In genomic region chrIV:5665353-5665918, ce11 we compare ENCODE assay signal across 7 worm cellular contexts.
TF ChIP-seq lines count a peak whose summit lies in the region.

No protein-coding gene starts in this region.

TF ChIP-seq in whole organism, L1 larva, 84 proteins besides CTCF, POLR2A, EP300 and RAD21 (continues in another document):
- peak; percentile 17 to 62 for TF ChIP-seq lsy-2 (tag; optimal IDR thresholded peaks at IDR 0.05; lab: Kevin White, UChicago)
- TF ChIP-seq tlp-1 (tag; optimal IDR thresholded peaks at IDR 0.05; lab: Kevin White, UChicago), result no peak
- peak; percentile 5 for TF ChIP-seq nhr-47 (tag; optimal IDR thresholded peaks at IDR 0.05; lab: Kevin White, UChicago)
- TF ChIP-seq irx-1 (tag; optimal IDR thresholded peaks at IDR 0.05; lab: Kevin White, UChicago), result no peak
- TF ChIP-seq elt-3 (tag; optimal IDR thresholded peaks at IDR 0.05; lab: Kevin White, UChicago), result peak in 2 of 6 experiments; percentile 29 to 66
- peak; percentile 63 for TF ChIP-seq snu-23 (GFP tag; optimal IDR thresholded peaks at IDR 0.05; lab: Kevin White, UChicago)
- TF ChIP-seq nhr-12 (tag; optimal IDR thresholded peaks at IDR 0.05; lab: Kevin White, UChicago), result no peak
- TF ChIP-seq rnt-1 (tag; optimal IDR thresholded peaks at IDR 0.05; lab: Kevin White, UChicago), result peak; percentile 33
- no peak for TF ChIP-seq efl-3 (GFP tag; optimal IDR thresholded peaks at IDR 0.05; lab: Kevin White, UChicago)
- peak; percentile 8 for TF ChIP-seq lir-3 (tag; optimal IDR thresholded peaks at IDR 0.05; lab: Kevin White, UChicago; ENCODE audit: poor library complexity)
- TF ChIP-seq dpl-1 (GFP tag; optimal IDR thresholded peaks at IDR 0.05; lab: Kevin White, UChicago), result peak; percentile 1 to 46 (median 27)
- peak; percentile 53 for TF ChIP-seq blmp-1 (tag; optimal IDR thresholded peaks at IDR 0.05; lab: Kevin White, UChicago)
- peak; percentile 42 for TF ChIP-seq zip-4 (GFP tag; optimal IDR thresholded peaks at IDR 0.05; lab: Kevin White, UChicago)

TF ChIP-seq in whole organism, L2 larva, 48 proteins besides CTCF, POLR2A, EP300 and RAD21 (continues in another document):
- TF ChIP-seq F13H6.1 (tag; optimal IDR thresholded peaks at IDR 0.05; lab: Kevin White, UChicago), result peak; percentile 30
- TF ChIP-seq ZK546.5 (tag; optimal IDR thresholded peaks at IDR 0.05; lab: Kevin White, UChicago), result no peak
- TF ChIP-seq egl-27 (tag; optimal IDR thresholded peaks at IDR 0.05; lab: Kevin White, UChicago), result no peak
- peak; percentile 32 for TF ChIP-seq crh-2 (tag; optimal IDR thresholded peaks at IDR 0.05; lab: Kevin White, UChicago)
- no peak for TF ChIP-seq ztf-11 (tag; optimal IDR thresholded peaks at IDR 0.05; lab: Kevin White, UChicago)
- peak; percentile 87 for TF ChIP-seq nhr-129 (tag; optimal IDR thresholded peaks at IDR 0.05; lab: Kevin White, UChicago)
- peak; percentile 96 for TF ChIP-seq skn-1 (tag; optimal IDR thresholded peaks at IDR 0.05; lab: Kevin White, UChicago)
- peak; percentile 25 for TF ChIP-seq ama-1 (optimal IDR thresholded peaks at IDR 0.05; lab: Kevin White, UChicago)
- no peak for TF ChIP-seq elt-1 (tag; optimal IDR thresholded peaks at IDR 0.05; lab: Kevin White, UChicago)
- TF ChIP-seq nhr-11 (tag; optimal IDR thresholded peaks at IDR 0.05; lab: Kevin White, UChicago), result no peak
- TF ChIP-seq nhr-77 (tag; optimal IDR thresholded peaks at IDR 0.05; lab: Kevin White, UChicago), result no peak
- no peak for TF ChIP-seq elt-3 (tag; optimal IDR thresholded peaks at IDR 0.05; lab: Kevin White, UChicago)
- TF ChIP-seq lsy-2 (tag; optimal IDR thresholded peaks at IDR 0.05; lab: Kevin White, UChicago), result peak in 1 of 2 experiments; percentile 53
- TF ChIP-seq snpc-4 (tag; optimal IDR thresholded peaks at IDR 0.05; lab: Kevin White, UChicago), result no peak

TF ChIP-seq in whole organism, L3 larva, 47 proteins besides CTCF, POLR2A, EP300 and RAD21 (continues in another document):
- peak; percentile 24 for TF ChIP-seq nhr-23 (tag; optimal IDR thresholded peaks at IDR 0.05; lab: Kevin White, UChicago)
- no peak for TF ChIP-seq nhr-11 (tag; optimal IDR thresholded peaks at IDR 0.05; lab: Kevin White, UChicago)
- TF ChIP-seq ztf-11 (tag; optimal IDR thresholded peaks at IDR 0.05; lab: Kevin White, UChicago), result no peak
- peak; percentile 34 for TF ChIP-seq hmg-11 (tag; optimal IDR thresholded peaks at IDR 0.05; lab: Kevin White, UChicago)
- peak; percentile 31 for TF ChIP-seq jun-1 (tag; optimal IDR thresholded peaks at IDR 0.05; lab: Kevin White, UChicago)
- peak; percentile 69 for TF ChIP-seq nfya-1 (tag; optimal IDR thresholded peaks at IDR 0.05; lab: Kevin White, UChicago; ENCODE audit: insufficient read depth)
- peak; percentile 54 for TF ChIP-seq egl-5 (tag; optimal IDR thresholded peaks at IDR 0.05; lab: Kevin White, UChicago)
- peak; percentile 42 for TF ChIP-seq lin-15B (tag; optimal IDR thresholded peaks at IDR 0.05; lab: Kevin White, UChicago)
- TF ChIP-seq nhr-237 (tag; optimal IDR thresholded peaks at IDR 0.05; lab: Kevin White, UChicago), result no peak
- no peak for TF ChIP-seq nhr-12 (tag; optimal IDR thresholded peaks at IDR 0.05; lab: Kevin White, UChicago)
- TF ChIP-seq mdl-1 (tag; optimal IDR thresholded peaks at IDR 0.05; lab: Kevin White, UChicago), result no peak
- no peak for TF ChIP-seq elt-1 (tag; optimal IDR thresholded peaks at IDR 0.05; lab: Kevin White, UChicago)
- peak; percentile 45 for TF ChIP-seq nhr-43 (tag; optimal IDR thresholded peaks at IDR 0.05; lab: Kevin White, UChicago; ENCODE audit: poor library complexity, severe bottlenecking)

TF ChIP-seq in whole organism, L4 larva, 104 proteins besides CTCF, POLR2A, EP300 and RAD21 (continues in another document):
- TF ChIP-seq nhr-48 (tag; optimal IDR thresholded peaks at IDR 0.05; lab: Kevin White, UChicago) (peak; percentile 9), aha-1 (tag; lab: Kevin White, UChicago) (peak; percentile 97), dmd-6 (GFP tag; IDR thresholded peaks at IDR 0.05; lab: Robert Waterston, UW) (peak; percentile 60), arid-1 (GFP tag; conservative IDR thresholded peaks at IDR 0.05; lab: Robert Waterston, UW) (0 out of 2 replicates have a peak, but pooled peaks have one; percentile 19), ceh-20 (GFP tag; IDR thresholded peaks at IDR 0.05; lab: Robert Waterston, UW) (0 out of 2 replicates have a peak, but pooled peaks have one; percentile 12), egl-43 (GFP tag; IDR thresholded peaks at IDR 0.05; lab: Robert Waterston, UW) (no peak), mdt-29 (GFP tag; IDR thresholded peaks at IDR 0.05; lab: Robert Waterston, UW) (0 out of 2 replicates have a peak, but pooled peaks have one; percentile 25), rbr-2 (tag; optimal IDR thresholded peaks at IDR 0.05; lab: Kevin White, UChicago) (no peak), nhr-42 (GFP tag; IDR thresholded peaks at IDR 0.05; lab: Robert Waterston, UW) (no peak), ZK337.2 (GFP tag; IDR thresholded peaks at IDR 0.05; lab: Robert Waterston, UW) (no peak), jun-1 (tag; optimal IDR thresholded peaks at IDR 0.05; lab: Kevin White, UChicago) (no peak), lin-15B (tag; optimal IDR thresholded peaks at IDR 0.05; lab: Kevin White, UChicago) (no peak), Y5F2A.4 (GFP tag; optimal IDR thresholded peaks at IDR 0.05; lab: Kevin White, UChicago) (no peak), F37D6.2 (tag; optimal IDR thresholded peaks at IDR 0.05; lab: Kevin White, UChicago) (no peak)

TF ChIP-seq in whole organism, late embryonic, 69 proteins besides CTCF, POLR2A, EP300 and RAD21 (continues in another document):
- no peak for TF ChIP-seq ets-4 (tag; optimal IDR thresholded peaks at IDR 0.05; lab: Kevin White, UChicago)
- peak; percentile 19 for TF ChIP-seq ceh-31 (tag; optimal IDR thresholded peaks at IDR 0.05; lab: Kevin White, UChicago)
- TF ChIP-seq pax-1 (tag; optimal IDR thresholded peaks at IDR 0.05; lab: Kevin White, UChicago), result no peak
- TF ChIP-seq ceh-48 (tag; optimal IDR thresholded peaks at IDR 0.05; lab: Kevin White, UChicago), result no peak
- no peak for TF ChIP-seq unc-3 (GFP tag; conservative IDR thresholded peaks at IDR 0.05; lab: Robert Waterston, UW)
- TF ChIP-seq unc-3 (tag; optimal IDR thresholded peaks at IDR 0.05; lab: Kevin White, UChicago), result no peak
- TF ChIP-seq pat-9 (tag; optimal IDR thresholded peaks at IDR 0.05; lab: Kevin White, UChicago), result no peak
- no peak for TF ChIP-seq Y22D7AL.16 (tag; optimal IDR thresholded peaks at IDR 0.05; lab: Kevin White, UChicago)
- no peak for TF ChIP-seq npax-4 (tag; optimal IDR thresholded peaks at IDR 0.05; lab: Kevin White, UChicago)
- peak; percentile 30 for TF ChIP-seq hlh-30 (tag; optimal IDR thresholded peaks at IDR 0.05; lab: Kevin White, UChicago; ENCODE audit: insufficient read depth)
- TF ChIP-seq dve-1 (tag; optimal IDR thresholded peaks at IDR 0.05; lab: Kevin White, UChicago), result no peak
- TF ChIP-seq gmeb-2 (tag; optimal IDR thresholded peaks at IDR 0.05; lab: Kevin White, UChicago), result no peak
- TF ChIP-seq ceh-30 (tag; optimal IDR thresholded peaks at IDR 0.05; lab: Kevin White, UChicago), result no peak
- peak; percentile 4 for TF ChIP-seq nfya-1 (tag; optimal IDR thresholded peaks at IDR 0.05; lab: Kevin White, UChicago)
- TF ChIP-seq ceh-34 (tag; optimal IDR thresholded peaks at IDR 0.05; lab: Kevin White, UChicago), result no peak

TF ChIP-seq in whole organism, mixed stage, embryonic, 35 proteins besides CTCF, POLR2A, EP300 and RAD21 (continues in another document):
- no peak for TF ChIP-seq ztf-11 (tag; optimal IDR thresholded peaks at IDR 0.05; lab: Kevin White, UChicago)
- peak; percentile 30 for TF ChIP-seq ces-1 (GFP tag; optimal IDR thresholded peaks at IDR 0.05; lab: Kevin White, UChicago)
- TF ChIP-seq ham-2 (GFP tag; optimal IDR thresholded peaks at IDR 0.05; lab: Kevin White, UChicago), result no peak
- TF ChIP-seq lin-32 (GFP tag; optimal IDR thresholded peaks at IDR 0.05; lab: Kevin White, UChicago), result no peak
- no peak for TF ChIP-seq zip-8 (tag; optimal IDR thresholded peaks at IDR 0.05; lab: Kevin White, UChicago)
- no peak for TF ChIP-seq snpc-4 (tag; optimal IDR thresholded peaks at IDR 0.05; lab: Kevin White, UChicago)
- TF ChIP-seq tbx-8 (GFP tag; optimal IDR thresholded peaks at IDR 0.05; lab: Kevin White, UChicago), result no peak
- no peak for TF ChIP-seq elt-1 (tag; optimal IDR thresholded peaks at IDR 0.05; lab: Kevin White, UChicago; ENCODE audit: borderline replicate concordance, insufficient read depth)
- peak; percentile 11 for TF ChIP-seq lsy-2 (tag; optimal IDR thresholded peaks at IDR 0.05; lab: Kevin White, UChicago)
- no peak for TF ChIP-seq ceh-43 (GFP tag; optimal IDR thresholded peaks at IDR 0.05; lab: Kevin White, UChicago)
- no peak for TF ChIP-seq ceh-39 (tag; optimal IDR thresholded peaks at IDR 0.05; lab: Kevin White, UChicago)
- no peak for TF ChIP-seq nhr-12 (tag; optimal IDR thresholded peaks at IDR 0.05; lab: Kevin White, UChicago)
- no peak for TF ChIP-seq lin-13 (tag; optimal IDR thresholded peaks at IDR 0.05; lab: Kevin White, UChicago)
- peak; percentile 51 for TF ChIP-seq unc-62 (GFP tag; optimal IDR thresholded peaks at IDR 0.05; lab: Kevin White, UChicago)
- TF ChIP-seq unc-120 (tag; optimal IDR thresholded peaks at IDR 0.05; lab: Kevin White, UChicago; ENCODE audit: poor library complexity, severe bottlenecking), result peak; percentile 28

TF ChIP-seq in whole organism, young adult, 124 proteins besides CTCF, POLR2A, EP300 and RAD21 (continues in another document):
- TF ChIP-seq lir-1 (GFP tag; conservative IDR thresholded peaks at IDR 0.05; lab: Robert Waterston, UW) (0 out of 2 replicates have a peak, but pooled peaks have one; percentile 24), ztf-28 (GFP tag; IDR thresholded peaks at IDR 0.05; lab: Robert Waterston, UW) (no peak), nfya-2 (GFP tag; IDR thresholded peaks at IDR 0.05; lab: Robert Waterston, UW) (no peak), sptf-2 (GFP tag; optimal IDR thresholded peaks at IDR 0.05; lab: Kevin White, UChicago) (no peak), mes-4 (tag; optimal IDR thresholded peaks at IDR 0.05; lab: Kevin White, UChicago) (no peak), attf-5 (GFP tag; optimal IDR thresholded peaks at IDR 0.05; lab: Kevin White, UChicago) (peak; percentile 60), ets-4 (GFP tag; optimal IDR thresholded peaks at IDR 0.05; lab: Kevin White, UChicago) (no peak), ccch-3 (GFP tag; optimal IDR thresholded peaks at IDR 0.05; lab: Kevin White, UChicago) (no peak), F10E7.11 (tag; optimal IDR thresholded peaks at IDR 0.05; lab: Kevin White, UChicago) (no peak), chd-7 (tag; optimal IDR thresholded peaks at IDR 0.05; lab: Kevin White, UChicago) (peak; percentile 34), K11D2.4 (GFP tag; IDR thresholded peaks at IDR 0.05; lab: Robert Waterston, UW) (0 out of 2 replicates have a peak, but pooled peaks have one; percentile 29), him-1 (tag; optimal IDR thresholded peaks at IDR 0.05; lab: Kevin White, UChicago) (no peak), gei-17 (GFP tag; optimal IDR thresholded peaks at IDR 0.05; lab: Kevin White, UChicago) (no peak), mcd-1 (GFP tag; IDR thresholded peaks at IDR 0.05; lab: Robert Waterston, UW) (peak; percentile 10; the same call in 1 of the 2 replicates), aptf-3 (GFP tag; IDR thresholded peaks at IDR 0.05; lab: Robert Waterston, UW) (no peak), egl-18 (GFP tag; IDR thresholded peaks at IDR 0.05; lab: Robert Waterston, UW) (no peak), nfyb-1 (GFP tag; IDR thresholded peaks at IDR 0.05; lab: Robert Waterston, UW) (peak; percentile 78)
